Fruit fly (Drosophila melanogaster): ENCODE results near the gene CG3698.

The CG3698 gene

dm6 chr3L:20785742-20786427 is 12.3 kb downstream of the CG3698 start, which contains the start of gene Pcif1 (continued):
- TF ChIP-seq CG7928 (GFP tag; optimal IDR thresholded peaks at IDR 0.05) (no peak), Awh (GFP tag; IDR thresholded peaks at IDR 0.05) (no peak), lbe (GFP tag; optimal IDR thresholded peaks at IDR 0.05) (peak; percentile 69), CG10979 (tag; optimal IDR thresholded peaks at IDR 0.05) (peak; percentile 6), Gsc (GFP tag; IDR thresholded peaks at IDR 0.05) (no peak), CrebB (tag; optimal IDR thresholded peaks at IDR 0.05) (no peak), CG9797 (GFP tag; optimal IDR thresholded peaks at IDR 0.05) (peak; percentile 52), wek (GFP tag; optimal IDR thresholded peaks at IDR 0.05) (no peak), pita (GFP tag; optimal IDR thresholded peaks at IDR 0.05) (no peak), sens (GFP tag) (peak; percentile 67), CG4707 (GFP tag; optimal IDR thresholded peaks at IDR 0.05) (no peak), CG6854 (GFP tag; optimal IDR thresholded peaks at IDR 0.05) (peak; percentile 37), dan (GFP tag; IDR thresholded peaks at IDR 0.05) (no peak), Dip2 (GFP tag; IDR thresholded peaks at IDR 0.05) (no peak), onecut (GFP tag; IDR thresholded peaks at IDR 0.05) (peak; percentile 15; the same call in 1 of the 2 replicates), pum (GFP tag; optimal IDR thresholded peaks at IDR 0.05) (no peak), vnd (GFP tag; IDR thresholded peaks at IDR 0.05; ENCODE audit: partially characterized antibody) (peak; percentile 99), CG12942 (GFP tag; optimal IDR thresholded peaks at IDR 0.05) (no peak), schlank (tag; optimal IDR thresholded peaks at IDR 0.05) (peak; percentile 1), ash1 (GFP tag; optimal IDR thresholded peaks at IDR 0.05) (no peak), CG10274 (GFP tag; optimal IDR thresholded peaks at IDR 0.05) (no peak), CG17186 (GFP tag; optimal IDR thresholded peaks at IDR 0.05) (peak; percentile 72), danr (GFP tag; IDR thresholded peaks at IDR 0.05) (no peak), CG1529 (GFP tag; optimal IDR thresholded peaks at IDR 0.05) (no peak), CG15601 (tag; optimal IDR thresholded peaks at IDR 0.05) (peak; percentile 51), nerfin-1 (tag; optimal IDR thresholded peaks at IDR 0.05) (peak; percentile 53), CG8924 (tag; optimal IDR thresholded peaks at IDR 0.05) (peak; percentile 22), Nf-YA (GFP tag; IDR thresholded peaks at IDR 0.05) (no peak), E2f1 (GFP tag; IDR thresholded peaks at IDR 0.05) (no peak), CG17385 (GFP tag; optimal IDR thresholded peaks at IDR 0.05) (no peak), cad (GFP tag; optimal IDR thresholded peaks at IDR 0.05) (no peak), slou (GFP tag; optimal IDR thresholded peaks at IDR 0.05) (no peak), Spps (tag; optimal IDR thresholded peaks at IDR 0.05) (no peak), BEAF-32 (GFP tag; optimal IDR thresholded peaks at IDR 0.05) (peak; percentile 98), Optix (GFP tag; IDR thresholded peaks at IDR 0.05) (no peak), chinmo (GFP tag; IDR thresholded peaks at IDR 0.05; ENCODE audit: partially characterized antibody) (peak; percentile 100), CG2875 (GFP tag; optimal IDR thresholded peaks at IDR 0.05) (no peak), CG18619 (GFP tag; optimal IDR thresholded peaks at IDR 0.05) (no peak), Dp (GFP tag; optimal IDR thresholded peaks at IDR 0.05) (peak; percentile 66), Camta (GFP tag; optimal IDR thresholded peaks at IDR 0.05) (no peak), row (GFP tag; IDR thresholded peaks at IDR 0.05) (peak; percentile 73), mld (GFP tag; IDR thresholded peaks at IDR 0.05; ENCODE audit: partially characterized antibody) (peak; percentile 100), ewg (GFP tag; optimal IDR thresholded peaks at IDR 0.05) (no peak), gsb (GFP tag; IDR thresholded peaks at IDR 0.05) (no peak), yki (optimal IDR thresholded peaks at IDR 0.05) (no peak), ATbp (GFP tag; optimal IDR thresholded peaks at IDR 0.05) (no peak), D19A (tag; optimal IDR thresholded peaks at IDR 0.05) (peak; percentile 72), ken (GFP tag; IDR thresholded peaks at IDR 0.05) (no peak), CG1233 (GFP tag; optimal IDR thresholded peaks at IDR 0.05) (no peak), Neu2 (GFP tag; optimal IDR thresholded peaks at IDR 0.05; ENCODE audit: borderline replicate concordance) (no peak)

Measured in whole organism, embryonic.